Worm (Caenorhabditis elegans) whole organism, L4/young adult: ENCODE measurements around the gene casy-1.
A peak's percentile ranks its signal among the peaks of the same experiment; 100 is the strongest.

ENCODE experiments used
- W03F9.2 ChIP-seq: fragments of 150-350 bp; optimal IDR thresholded peaks from 2 replicates; lab custom pipeline; 2014; ENCODE audit warnings: missing biosample characterization, missing genetic modification characterization
- dao-5 ChIP-seq: sonication (generic microtip); optimal IDR thresholded peaks from 2 replicates; lab custom pipeline; 2016; ENCODE audit warnings: missing genotype, missing genetic modification characterization, moderate library complexity, missing compliant biosample characterization
- him-1 ChIP-seq: sonication (generic microtip); optimal IDR thresholded peaks from 2 replicates; lab custom pipeline; 2016; ENCODE audit warnings: missing genotype, missing genetic modification reagents, missing genetic modification characterization, missing compliant biosample characterization

casy-1 gene

ce11 chrII:5956583-5956982, at the start of gene casy-1:
Gene casy-1, minus strand, starts transcription at chrII:5956683.
- TF ChIP-seq him-1 (tag; lab: Kevin White, UChicago) (no peak), dao-5 (no peak), W03F9.2 (tag; lab: Kevin White, UChicago) (no peak)

- TF ChIP-seq W03F9.2 (tag; lab: Kevin White, UChicago): no peak
- no peak for TF ChIP-seq dao-5
- TF ChIP-seq him-1 (tag; lab: Kevin White, UChicago): no peak
These were observed 44.5 kb upstream of the casy-1 start for ce11 chrII:6001004-6001403.

DNA sequence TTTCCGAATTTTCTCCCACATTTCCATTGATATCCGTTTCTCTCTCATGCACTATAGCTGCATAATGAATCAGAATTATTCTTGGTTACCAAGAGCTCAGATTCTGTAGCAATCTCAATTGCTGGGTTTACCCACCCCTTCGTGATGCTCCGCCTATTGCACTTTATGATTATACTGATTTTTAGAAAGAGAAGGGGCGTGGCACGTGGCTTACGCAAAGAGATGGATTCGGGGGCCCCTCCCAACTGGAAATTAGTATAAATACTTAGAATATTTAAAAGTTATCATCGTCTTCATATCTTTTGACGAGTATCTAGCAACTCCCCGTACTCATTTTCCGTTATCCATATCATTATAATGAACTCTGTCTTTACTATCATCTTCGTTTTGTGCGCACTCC, 43.7 kb upstream of the casy-1 start, which contains the start of gene ins-6:
ins-6 (plus strand) TSS at position 301 of the 400 bp plus-strand sequence.
- TF ChIP-seq W03F9.2 (tag; lab: Kevin White, UChicago): no peak
- TF ChIP-seq dao-5: no peak
- no peak for TF ChIP-seq him-1 (tag; lab: Kevin White, UChicago)

ce11 chrII:5997257-5997656, 40.8 kb upstream of the casy-1 start, which contains the start of gene ins-5:
Gene ins-5, plus strand, starts transcription at chrII:5997557.
- TF ChIP-seq W03F9.2 (tag; lab: Kevin White, UChicago) (no peak), dao-5 (no peak), him-1 (tag; lab: Kevin White, UChicago) (no peak)

DNA sequence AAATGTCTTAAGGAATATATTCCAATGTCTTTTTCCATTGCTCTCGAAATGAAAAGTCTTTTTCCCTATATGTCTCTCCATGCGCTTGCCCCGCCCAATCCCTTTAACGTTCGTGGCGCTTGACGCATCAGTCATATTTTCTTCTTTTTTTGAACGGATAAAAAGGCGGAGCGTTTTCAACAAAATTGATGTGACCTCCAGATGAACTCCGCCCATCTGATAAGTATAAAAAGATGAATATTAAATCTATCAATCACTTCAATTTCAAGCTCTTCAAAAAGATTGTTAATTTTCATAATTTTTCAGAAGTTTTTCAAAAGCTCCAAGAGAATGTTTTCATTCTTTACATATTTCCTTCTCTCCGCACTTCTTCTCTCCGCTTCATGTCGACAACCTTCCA, 39.6 kb upstream of the casy-1 start, which contains the start of gene ins-4:
ins-4 (plus strand) TSS at position 301 of the 400 bp plus-strand sequence.
- TF ChIP-seq W03F9.2 (tag; lab: Kevin White, UChicago) (no peak), him-1 (tag; lab: Kevin White, UChicago) (no peak), dao-5 (no peak)

- TF ChIP-seq him-1 (tag; lab: Kevin White, UChicago) (no peak), dao-5 (no peak), W03F9.2 (tag; lab: Kevin White, UChicago) (no peak)
These were observed 34.2 kb upstream of the casy-1 start, which contains the start of gene ins-3 for ce11 chrII:5990668-5991067. Gene ins-3, minus strand, starts transcription at chrII:5990768.

DNA sequence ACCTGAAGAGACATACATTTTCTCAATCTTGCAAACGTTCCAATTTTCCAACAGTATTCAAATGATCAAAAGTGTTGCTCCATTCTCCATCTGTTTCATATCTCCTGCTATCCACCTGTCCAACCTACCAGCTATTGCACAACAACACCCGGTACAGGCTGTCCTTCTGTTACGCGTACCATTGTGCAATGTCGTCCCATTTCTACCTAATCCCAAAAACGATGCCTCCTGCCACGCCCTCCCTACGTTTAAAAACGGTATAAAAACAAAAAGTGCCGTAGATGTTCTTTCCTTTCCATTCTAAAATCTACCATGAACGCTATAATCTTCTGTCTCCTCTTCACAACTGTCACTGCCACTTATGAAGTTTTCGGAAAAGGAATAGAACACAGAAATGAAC, 31.7 kb upstream of the casy-1 start, which contains the start of gene ins-2:
ins-2 (plus strand) TSS at position 301 of the 400 bp plus-strand sequence.
- TF ChIP-seq dao-5 (no peak), W03F9.2 (tag; lab: Kevin White, UChicago) (no peak), him-1 (tag; lab: Kevin White, UChicago) (no peak)

DNA sequence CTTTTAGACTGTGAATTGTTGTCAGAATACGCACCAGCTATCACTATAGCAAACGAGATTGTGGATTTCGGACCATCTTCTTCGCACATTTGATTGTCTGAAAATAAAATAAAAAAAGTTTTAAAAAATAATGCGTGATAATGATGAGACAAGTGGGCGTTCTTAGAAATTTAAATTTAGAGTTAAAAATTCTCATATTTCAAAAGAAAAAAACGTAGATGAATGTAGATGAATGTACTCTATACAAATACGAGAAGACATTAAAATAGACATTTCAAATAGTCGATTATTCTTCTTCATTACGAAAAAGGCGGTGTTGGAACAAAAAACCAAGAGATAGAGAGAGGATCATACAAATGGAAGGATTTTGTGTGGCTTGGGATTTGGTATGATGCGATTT, 18.4 kb upstream of the casy-1 start, which contains the start of gene B0034.5:
B0034.5 (minus strand) TSS at position 101 of the 400 bp plus-strand sequence.
- TF ChIP-seq him-1 (tag; lab: Kevin White, UChicago) (no peak), W03F9.2 (tag; lab: Kevin White, UChicago) (no peak)

ce11 chrII:5969303-5969702, 12.8 kb upstream of the casy-1 start, which contains the start of gene B0034.4:
Gene B0034.4, minus strand, starts transcription at chrII:5969531.
- TF ChIP-seq him-1 (tag; lab: Kevin White, UChicago) (no peak), dao-5 (no peak), W03F9.2 (tag; lab: Kevin White, UChicago) (no peak)

DNA sequence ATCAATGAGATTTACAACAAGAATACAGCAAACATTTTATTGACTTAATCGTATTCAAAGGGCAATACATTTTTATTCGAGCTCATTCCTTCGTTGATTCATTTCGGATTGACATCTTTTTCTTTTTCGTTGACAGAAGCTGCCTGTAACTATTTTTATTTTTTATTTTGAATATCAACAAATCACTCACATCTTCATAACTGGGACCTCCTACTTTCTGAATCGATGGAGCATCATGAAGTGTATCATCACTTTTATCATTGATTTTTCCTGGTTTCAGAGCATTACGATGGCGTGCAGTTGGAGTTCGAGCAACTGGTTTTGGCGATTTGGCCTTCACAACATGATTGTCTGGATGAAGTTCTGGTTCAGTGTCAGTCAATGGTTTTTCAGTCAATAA, 11.6 kb upstream of the casy-1 start, which contains the start of gene B0034.1:
B0034.1 (plus strand) TSS at position 301 of the 400 bp plus-strand sequence.
- TF ChIP-seq him-1 (tag; lab: Kevin White, UChicago) (no peak), W03F9.2 (tag; lab: Kevin White, UChicago) (no peak), dao-5 (no peak)

ce11 chrII:5966637-5967036, 10.2 kb upstream of the casy-1 start:
- TF ChIP-seq W03F9.2 (tag; lab: Kevin White, UChicago): no peak
- peak; percentile 18 for TF ChIP-seq him-1 (tag; lab: Kevin White, UChicago)

ce11 chrII:5964962-5965361, 8.5 kb upstream of the casy-1 start:
- no peak for TF ChIP-seq dao-5
- TF ChIP-seq W03F9.2 (tag; lab: Kevin White, UChicago): no peak
- TF ChIP-seq him-1 (tag; lab: Kevin White, UChicago): no peak

ce11 chrII:5962343-5962742, 5.9 kb upstream of the casy-1 start:
- no peak for TF ChIP-seq him-1 (tag; lab: Kevin White, UChicago)

DNA sequence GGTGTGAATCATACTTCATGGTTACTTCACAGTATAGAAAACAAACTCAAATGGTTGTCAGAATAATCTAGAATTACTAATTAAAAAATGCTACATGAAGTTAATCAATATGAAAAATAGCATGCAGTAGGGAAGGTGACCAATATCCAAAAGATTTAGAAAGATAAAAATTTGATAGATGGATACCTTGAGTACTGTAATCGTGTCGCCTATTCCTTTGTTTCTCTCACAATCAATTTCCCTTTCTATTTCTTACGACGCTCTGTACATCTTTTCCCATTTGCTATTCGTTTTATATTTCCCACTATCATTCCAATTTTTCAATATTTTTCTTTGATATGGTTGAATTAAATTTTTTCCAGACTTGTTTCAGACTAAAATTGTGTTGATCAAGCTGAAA, 4.8 kb upstream of the casy-1 start, which contains the start of gene B0034.7:
B0034.7 (plus strand) TSS at position 301 of the 400 bp plus-strand sequence.
- TF ChIP-seq dao-5 (no peak), W03F9.2 (tag; lab: Kevin White, UChicago) (no peak), him-1 (tag; lab: Kevin White, UChicago) (no peak)

DNA sequence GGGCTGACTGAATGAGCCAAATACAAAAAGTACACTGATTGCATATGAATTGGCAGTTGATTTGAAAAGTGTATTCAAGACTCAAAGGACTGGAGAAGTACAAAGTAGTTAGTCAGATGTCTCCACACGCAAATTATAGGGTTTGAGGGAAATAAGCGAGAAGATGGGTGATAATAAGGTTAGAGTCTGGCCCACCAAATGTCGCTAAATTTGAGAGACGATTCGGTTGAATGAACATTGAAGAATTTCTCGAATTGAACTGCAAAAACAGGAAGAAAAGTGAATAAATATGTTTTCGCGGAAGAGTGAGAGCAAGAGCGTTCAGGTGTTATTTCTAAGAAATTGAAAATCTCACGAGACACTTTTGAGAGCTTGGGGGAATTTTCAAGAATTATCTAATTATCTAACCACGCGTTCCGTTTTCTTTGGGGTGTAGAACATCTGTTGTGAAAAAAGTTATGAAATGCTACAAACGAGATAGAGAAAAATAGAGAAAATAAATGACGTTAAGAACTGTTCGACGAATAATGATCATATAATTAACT, 3.2 kb upstream of the casy-1 start:
- TF ChIP-seq W03F9.2 (tag; lab: Kevin White, UChicago) (no peak), him-1 (tag; lab: Kevin White, UChicago) (no peak), dao-5 (no peak)
